Worm (Caenorhabditis elegans): ENCODE measurements around the gene str-136.

str-136 gene

DNA sequence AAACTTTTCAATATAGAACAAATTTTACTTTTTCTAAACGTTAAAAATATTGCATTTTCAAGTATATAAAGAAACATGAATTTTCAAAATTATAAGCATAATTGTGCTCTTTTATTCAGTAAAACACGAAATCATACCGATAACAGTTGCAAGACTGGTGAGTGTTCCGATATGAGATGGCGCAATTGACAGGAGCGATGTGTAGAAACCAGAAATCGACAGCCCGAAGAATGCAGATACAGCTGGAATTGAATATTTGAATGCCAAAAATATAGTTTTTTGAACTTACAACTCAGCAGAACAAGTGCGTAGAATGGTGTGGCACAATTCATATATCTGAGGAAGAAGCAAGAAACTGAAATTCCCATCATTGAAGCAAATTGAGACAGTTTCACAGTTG is 4.2 kb upstream of the str-136 start:
- TF ChIP-seq nhr-77 (tag; optimal IDR thresholded peaks at IDR 0.05) (no peak), nhr-12 (tag; optimal IDR thresholded peaks at IDR 0.05) (no peak), eor-1 (tag; optimal IDR thresholded peaks at IDR 0.05) (no peak), lin-39 (tag; optimal IDR thresholded peaks at IDR 0.05) (no peak), egl-27 (tag; optimal IDR thresholded peaks at IDR 0.05) (no peak), skn-1 (tag; optimal IDR thresholded peaks at IDR 0.05) (no peak), ceh-28 (tag; optimal IDR thresholded peaks at IDR 0.05) (no peak), nhr-76 (tag; optimal IDR thresholded peaks at IDR 0.05) (no peak), nhr-11 (tag; optimal IDR thresholded peaks at IDR 0.05) (no peak), R02D3.7 (tag; optimal IDR thresholded peaks at IDR 0.05) (no peak), ama-1 (optimal IDR thresholded peaks at IDR 0.05) (no peak), mml-1 (tag; optimal IDR thresholded peaks at IDR 0.05) (no peak), nfya-1 (tag; optimal IDR thresholded peaks at IDR 0.05; ENCODE audit: insufficient read depth) (no peak)

DNA sequence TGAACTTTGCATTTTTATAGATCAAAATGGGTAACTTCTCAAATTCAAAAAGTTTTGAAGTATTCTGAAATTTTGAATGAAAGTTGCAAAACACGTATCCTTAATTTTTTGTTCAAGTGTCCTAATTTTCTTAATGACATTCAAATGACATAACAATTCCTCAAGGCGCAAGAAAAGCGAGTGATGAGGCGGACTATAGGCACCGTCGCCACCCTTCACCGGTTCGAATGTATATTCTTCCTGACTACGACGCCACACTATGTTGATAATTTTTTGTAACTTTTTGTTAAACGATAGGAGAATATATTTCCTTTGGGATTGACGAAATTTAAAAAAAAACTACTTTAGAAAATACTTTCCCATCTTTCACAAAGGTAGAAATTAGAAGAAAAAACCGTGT is 2.9 kb upstream of the str-136 start:
- TF ChIP-seq ZK546.5 (tag; optimal IDR thresholded peaks at IDR 0.05) (no peak), daf-12 (tag; optimal IDR thresholded peaks at IDR 0.05) (no peak), lin-39 (tag; optimal IDR thresholded peaks at IDR 0.05) (no peak), ceh-16 (tag; optimal IDR thresholded peaks at IDR 0.05) (no peak), pqm-1 (tag; optimal IDR thresholded peaks at IDR 0.05) (no peak), zag-1 (tag; optimal IDR thresholded peaks at IDR 0.05) (no peak), mdl-1 (tag; optimal IDR thresholded peaks at IDR 0.05) (no peak), unc-62 (GFP tag; optimal IDR thresholded peaks at IDR 0.05) (no peak), elt-3 (tag; optimal IDR thresholded peaks at IDR 0.05) (no peak), R02D3.7 (tag; optimal IDR thresholded peaks at IDR 0.05) (no peak), elt-1 (tag; optimal IDR thresholded peaks at IDR 0.05) (no peak), nhr-11 (tag; optimal IDR thresholded peaks at IDR 0.05) (no peak), nhr-76 (tag; optimal IDR thresholded peaks at IDR 0.05) (no peak)

- TF ChIP-seq unc-39 (tag; optimal IDR thresholded peaks at IDR 0.05), result no peak
- TF ChIP-seq eor-1 (tag; optimal IDR thresholded peaks at IDR 0.05), result no peak
- no peak for TF ChIP-seq zag-1 (tag; optimal IDR thresholded peaks at IDR 0.05)
- TF ChIP-seq aly-2 (tag; optimal IDR thresholded peaks at IDR 0.05), result no peak
- no peak for TF ChIP-seq fkh-2 (tag; optimal IDR thresholded peaks at IDR 0.05)
- TF ChIP-seq nhr-76 (tag; optimal IDR thresholded peaks at IDR 0.05), result no peak
- no peak for TF ChIP-seq ama-1 (optimal IDR thresholded peaks at IDR 0.05)
- no peak for TF ChIP-seq unc-62 (GFP tag; optimal IDR thresholded peaks at IDR 0.05)
- TF ChIP-seq lsy-12 (tag; optimal IDR thresholded peaks at IDR 0.05), result no peak
- TF ChIP-seq sea-2 (GFP tag; optimal IDR thresholded peaks at IDR 0.05), result no peak
- no peak for TF ChIP-seq hmg-11 (tag; optimal IDR thresholded peaks at IDR 0.05)
- TF ChIP-seq fkh-10 (GFP tag; optimal IDR thresholded peaks at IDR 0.05), result no peak
- no peak for TF ChIP-seq ztf-11 (tag; optimal IDR thresholded peaks at IDR 0.05)
- no peak for TF ChIP-seq nhr-12 (tag; optimal IDR thresholded peaks at IDR 0.05)
- no peak for TF ChIP-seq nhr-43 (tag; optimal IDR thresholded peaks at IDR 0.05; ENCODE audit: poor library complexity, severe bottlenecking)
- TF ChIP-seq ceh-82 (tag; optimal IDR thresholded peaks at IDR 0.05), result no peak
Measured at ce11 chrV:8280770-8281169, 2.0 kb upstream of the str-136 start, which contains the start of gene str-135. Gene str-135 (minus strand): TSS chrV:8280870.

ce11 chrV:8271995-8272394 is 6.7 kb downstream of the str-136 start, which contains the start of gene asp-5:
Gene asp-5 (plus strand): TSS chrV:8272385.
- TF ChIP-seq pqm-1 (tag; optimal IDR thresholded peaks at IDR 0.05) (peak; percentile 87), elt-2 (tag; optimal IDR thresholded peaks at IDR 0.05) (peak; percentile 89), fkh-2 (tag; optimal IDR thresholded peaks at IDR 0.05) (no peak), R02D3.7 (tag; optimal IDR thresholded peaks at IDR 0.05) (no peak), ama-1 (optimal IDR thresholded peaks at IDR 0.05) (no peak)

ce11 chrV:8271395-8271794 is 7.3 kb downstream of the str-136 start:
- no peak for TF ChIP-seq nfya-1 (tag; optimal IDR thresholded peaks at IDR 0.05; ENCODE audit: insufficient read depth)

- TF ChIP-seq nhr-76 (tag; optimal IDR thresholded peaks at IDR 0.05) (no peak), elt-2 (tag; optimal IDR thresholded peaks at IDR 0.05) (peak; percentile 85), ama-1 (optimal IDR thresholded peaks at IDR 0.05) (no peak), nfya-1 (tag; optimal IDR thresholded peaks at IDR 0.05; ENCODE audit: insufficient read depth) (no peak), pqm-1 (tag; optimal IDR thresholded peaks at IDR 0.05) (peak; percentile 75), jun-1 (tag; optimal IDR thresholded peaks at IDR 0.05) (peak; percentile 24), pha-4 (tag; optimal IDR thresholded peaks at IDR 0.05) (peak; percentile 57)
Measured at ce11 chrV:8269878-8270277, 8.9 kb downstream of the str-136 start.

All from whole organism, L3 larva.